Worm (Caenorhabditis elegans) whole organism, L2 larva: Measurements from ENCODE around the gene F53E2.2.

ENCODE experiments used
- F13H6.1 ChIP-seq: sonication (generic microtip); optimal IDR thresholded peaks from 2 replicates; lab custom pipeline; 2016; ENCODE audit warnings: missing genetic modification characterization, missing compliant biosample characterization
- R02D3.7 ChIP-seq: fragments of 150-350 bp; optimal IDR thresholded peaks from 2 replicates; lab custom pipeline; 2014; ENCODE audit warnings: missing biosample characterization, missing genetic modification characterization
- Y55F3AM.14 ChIP-seq: fragments of 200-800 bp; sonication (Bioruptor generic); optimal IDR thresholded peaks from 2 replicates; lab custom pipeline; 2018; ENCODE audit warnings: mild to moderate bottlenecking, missing genetic modification characterization, missing compliant biosample characterization
- ZK546.5 ChIP-seq: sonication (generic microtip); optimal IDR thresholded peaks from 2 replicates; lab custom pipeline; 2017; ENCODE audit warnings: missing biosample characterization, missing genetic modification characterization
- ama-1 ChIP-seq: fragments of 150-350 bp; optimal IDR thresholded peaks from 2 replicates; lab custom pipeline; 2018; ENCODE audit warnings: inconsistent platforms
- blmp-1 ChIP-seq: sonication (generic microtip); optimal IDR thresholded peaks from 2 replicates; lab custom pipeline; 2017; ENCODE audit warnings: missing genetic modification characterization, mild to moderate bottlenecking, missing compliant biosample characterization, antibody characterized with exemption, moderate library complexity; ENCODE audit not compliant: insufficient read depth
- ceh-16 ChIP-seq: fragments of 150-350 bp; optimal IDR thresholded peaks from 2 replicates; lab custom pipeline; 2014; ENCODE audit warnings: missing biosample characterization, missing genetic modification characterization
- crh-2 ChIP-seq: sonication (generic microtip); optimal IDR thresholded peaks from 2 replicates; lab custom pipeline; 2017; ENCODE audit warnings: missing biosample characterization, missing genetic modification characterization
- dmd-4 ChIP-seq: sonication (generic microtip); optimal IDR thresholded peaks from 2 replicates; lab custom pipeline; 2017; ENCODE audit warnings: missing biosample characterization, missing genetic modification characterization
- egl-27 ChIP-seq: sonication (generic microtip); optimal IDR thresholded peaks from 3 replicates; lab custom pipeline; 2017; ENCODE audit warnings: missing biosample characterization, missing genetic modification reagents, missing genetic modification characterization
- elt-1 ChIP-seq: fragments of 150-350 bp; optimal IDR thresholded peaks from 2 replicates; lab custom pipeline; 2014; ENCODE audit warnings: missing biosample characterization, missing genetic modification characterization
- elt-3 ChIP-seq: sonication (generic microtip); optimal IDR thresholded peaks from 2 replicates; lab custom pipeline; 2017; ENCODE audit warnings: missing biosample characterization, missing genetic modification characterization
- fos-1 ChIP-seq: fragments of 150-350 bp; optimal IDR thresholded peaks from 2 replicates; lab custom pipeline; 2014; ENCODE audit warnings: missing biosample characterization, missing genetic modification characterization
- gmeb-1 ChIP-seq: fragments of 150-350 bp; optimal IDR thresholded peaks from 2 replicates; lab custom pipeline; 2014; ENCODE audit warnings: missing biosample characterization, missing genetic modification characterization
- lin-39 ChIP-seq: fragments of 150-350 bp; optimal IDR thresholded peaks from 2 replicates; lab custom pipeline; 2014; ENCODE audit warnings: missing biosample characterization, missing genetic modification reagents, missing genetic modification characterization
- lsy-2 ChIP-seq, 2 experiments: fragments of 150-350 bp in 1 of 2; sonication (generic microtip) in 1 of 2; optimal IDR thresholded peaks; 2 replicates each; lab custom pipeline; 2014 to 2017; ENCODE audit warnings: missing biosample characterization in 2 of 2, missing genetic modification characterization in 2 of 2
- mab-5 ChIP-seq: fragments of 150-350 bp; optimal IDR thresholded peaks from 2 replicates; lab custom pipeline; 2014; ENCODE audit warnings: missing biosample characterization, missing genetic modification characterization
- mdl-1 ChIP-seq, 2 experiments: fragments of 150-350 bp in 1 of 2; sonication (generic microtip) in 1 of 2; optimal IDR thresholded peaks; 2 replicates each; lab custom pipeline; 2017; ENCODE audit warnings: missing biosample characterization in 2 of 2, missing genetic modification characterization in 2 of 2
- nhr-10 ChIP-seq: sonication (generic microtip); optimal IDR thresholded peaks from 2 replicates; lab custom pipeline; 2017; ENCODE audit warnings: missing biosample characterization, missing genetic modification characterization
- nhr-12 ChIP-seq: fragments of 150-350 bp; optimal IDR thresholded peaks from 2 replicates; lab custom pipeline; 2014; ENCODE audit warnings: missing biosample characterization, missing genetic modification characterization
- nhr-129 ChIP-seq: fragments of 150-350 bp; optimal IDR thresholded peaks from 2 replicates; lab custom pipeline; 2014; ENCODE audit warnings: missing biosample characterization, missing genetic modification characterization
- nhr-21 ChIP-seq: fragments of 150-350 bp; optimal IDR thresholded peaks from 2 replicates; lab custom pipeline; 2014; ENCODE audit warnings: missing biosample characterization, missing genetic modification characterization
- nhr-23 ChIP-seq: fragments of 150-350 bp; optimal IDR thresholded peaks from 2 replicates; lab custom pipeline; 2014; ENCODE audit warnings: missing biosample characterization, missing genetic modification reagents, missing genetic modification characterization
- nhr-25 ChIP-seq: fragments of 150-350 bp; sonication (generic microtip); optimal IDR thresholded peaks from 3 replicates; lab custom pipeline; 2014; ENCODE audit warnings: missing biosample characterization, missing genetic modification characterization
- nhr-6 ChIP-seq: fragments of 150-350 bp; optimal IDR thresholded peaks from 2 replicates; lab custom pipeline; 2014; ENCODE audit warnings: missing biosample characterization, missing genetic modification characterization
- sem-4 ChIP-seq: fragments of 150-350 bp; optimal IDR thresholded peaks from 2 replicates; lab custom pipeline; 2014; ENCODE audit warnings: missing biosample characterization, missing genetic modification reagents, missing genetic modification characterization
- skn-1 ChIP-seq: sonication (generic microtip); optimal IDR thresholded peaks from 2 replicates; lab custom pipeline; 2017; ENCODE audit warnings: missing biosample characterization, missing genetic modification characterization
- sma-9 ChIP-seq, 2 experiments: fragments of 150-350 bp in 1 of 2; sonication (generic microtip) in 1 of 2; optimal IDR thresholded peaks; 2 replicates each; lab custom pipeline; 2014 to 2016; ENCODE audit warnings: missing genetic modification characterization in 2 of 2, mild to moderate bottlenecking in 1 of 2, missing biosample characterization in 1 of 2, missing compliant biosample characterization in 1 of 2, missing genetic modification reagents in 1 of 2, moderate library complexity in 1 of 2
- snpc-4 ChIP-seq: fragments of 150-350 bp; optimal IDR thresholded peaks from 2 replicates; lab custom pipeline; 2014; ENCODE audit warnings: missing biosample characterization, missing genetic modification characterization
- unc-39 ChIP-seq: fragments of 150-350 bp; optimal IDR thresholded peaks from 2 replicates; lab custom pipeline; 2014; ENCODE audit warnings: missing biosample characterization, missing genetic modification characterization
- unc-55 ChIP-seq: fragments of 150-350 bp; sonication (generic microtip); optimal IDR thresholded peaks from 3 replicates; lab custom pipeline; 2014; ENCODE audit warnings: missing biosample characterization, missing genetic modification reagents, missing genetic modification characterization
- unc-62 ChIP-seq: fragments of 150-350 bp; optimal IDR thresholded peaks from 2 replicates; lab custom pipeline; 2014; ENCODE audit warnings: missing biosample characterization, missing genetic modification reagents, missing genetic modification characterization
- zag-1 ChIP-seq: fragments of 150-350 bp; optimal IDR thresholded peaks from 2 replicates; lab custom pipeline; 2014; ENCODE audit warnings: missing biosample characterization, missing genetic modification characterization
- ztf-1 ChIP-seq: fragments of 200-800 bp; sonication (Bioruptor generic); conservative IDR thresholded peaks from 2 replicates; pipeline ENCODE4 v1.3.6; 2022; ENCODE audit warnings: missing genetic modification characterization, missing compliant biosample characterization
- ztf-11 ChIP-seq: sonication (generic microtip); optimal IDR thresholded peaks from 2 replicates; lab custom pipeline; 2017; ENCODE audit warnings: missing biosample characterization, missing genetic modification characterization

The F53E2.2 gene

DNA sequence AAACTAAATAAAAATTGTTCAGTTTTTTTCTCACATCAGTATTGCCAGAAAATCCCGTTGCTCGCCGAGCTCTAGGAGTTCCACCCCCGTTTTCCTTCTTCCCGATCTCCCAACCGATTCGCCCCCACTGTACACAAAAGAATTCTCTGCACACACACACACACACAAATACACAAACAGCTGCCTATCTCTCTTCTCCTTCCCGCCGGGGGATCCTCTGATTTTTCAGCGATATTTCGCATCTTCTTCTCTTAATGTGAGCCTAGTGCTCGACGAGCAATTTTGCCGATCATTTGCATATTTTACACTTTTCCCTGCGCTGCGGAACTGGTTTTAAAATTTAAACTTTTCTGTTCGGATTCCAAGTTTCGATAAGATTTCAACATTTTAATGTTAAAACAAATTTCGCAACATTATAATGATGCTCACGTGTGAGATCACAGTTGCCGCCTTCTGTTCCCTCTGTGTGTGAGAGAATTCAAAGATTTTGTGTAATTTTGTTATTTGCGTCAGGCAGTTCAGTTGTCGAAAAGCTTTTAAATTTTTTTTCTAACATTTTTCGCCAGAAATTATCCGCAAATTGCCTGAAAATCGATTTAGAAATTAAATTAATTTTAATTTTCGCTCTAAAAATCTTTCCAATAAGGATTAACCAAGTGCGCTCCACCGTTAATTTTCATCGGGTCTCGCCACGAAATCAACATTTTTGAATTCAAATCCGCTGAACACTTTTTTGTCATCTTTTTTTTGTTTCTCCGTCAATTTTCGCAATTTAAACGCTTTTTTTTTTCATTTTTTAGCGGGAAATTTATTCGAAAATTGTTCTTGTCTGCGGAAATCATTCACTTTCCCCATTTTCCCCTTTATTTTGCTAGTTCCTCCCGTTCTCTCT is 3.6 kb upstream of the F53E2.2 start (continued):
- peak; percentile 25 for TF ChIP-seq sma-9 (GFP tag; optimal IDR thresholded peaks at IDR 0.05; lab: Kevin White, UChicago)
- no peak for TF ChIP-seq sma-9 (tag; optimal IDR thresholded peaks at IDR 0.05; lab: Kevin White, UChicago)
- TF ChIP-seq ama-1, result no peak
- no peak for TF ChIP-seq blmp-1
- peak; percentile 43 for TF ChIP-seq mab-5 (tag; lab: Kevin White, UChicago)
- TF ChIP-seq unc-39, result no peak
- no peak for TF ChIP-seq ZK546.5
- TF ChIP-seq elt-1, result no peak
- TF ChIP-seq crh-2, result peak; percentile 72
- TF ChIP-seq sem-4 (tag; lab: Kevin White, UChicago), result no peak
- no peak for TF ChIP-seq ztf-1 (GFP tag; lab: Robert Waterston, UW)
- TF ChIP-seq F13H6.1 (tag; lab: Kevin White, UChicago), result peak; percentile 44
- TF ChIP-seq dmd-4 (tag; lab: Kevin White, UChicago), result no peak
- no peak for TF ChIP-seq elt-3 (tag; lab: Kevin White, UChicago)
- TF ChIP-seq nhr-129, result peak; percentile 13
- TF ChIP-seq zag-1 (tag; lab: Kevin White, UChicago), result peak; percentile 53
- no peak for TF ChIP-seq R02D3.7

DNA sequence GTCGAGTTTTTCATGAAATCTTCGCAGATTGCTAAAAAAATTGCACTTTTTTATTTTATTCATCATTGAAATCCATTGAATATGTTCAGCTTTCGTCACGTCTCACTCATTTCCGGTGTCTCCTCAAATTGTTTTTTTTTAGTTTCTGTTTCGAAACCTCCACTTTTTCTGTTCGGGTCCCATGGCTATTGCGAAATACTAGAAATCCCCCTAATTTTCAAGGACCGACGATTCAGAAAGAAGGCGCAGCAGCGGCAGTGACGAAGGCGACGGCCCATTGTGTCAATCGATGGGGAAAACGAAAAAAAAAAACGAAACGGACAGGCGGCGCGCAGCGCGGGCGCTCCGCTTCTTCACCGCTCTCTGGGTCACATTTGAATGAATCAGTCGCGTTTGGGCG is 2.9 kb upstream of the F53E2.2 start:
- TF ChIP-seq egl-27 (tag; lab: Kevin White, UChicago) (no peak), sma-9 (GFP tag; optimal IDR thresholded peaks at IDR 0.05; lab: Kevin White, UChicago) (peak; percentile 31), sma-9 (tag; optimal IDR thresholded peaks at IDR 0.05; lab: Kevin White, UChicago) (no peak)

DNA sequence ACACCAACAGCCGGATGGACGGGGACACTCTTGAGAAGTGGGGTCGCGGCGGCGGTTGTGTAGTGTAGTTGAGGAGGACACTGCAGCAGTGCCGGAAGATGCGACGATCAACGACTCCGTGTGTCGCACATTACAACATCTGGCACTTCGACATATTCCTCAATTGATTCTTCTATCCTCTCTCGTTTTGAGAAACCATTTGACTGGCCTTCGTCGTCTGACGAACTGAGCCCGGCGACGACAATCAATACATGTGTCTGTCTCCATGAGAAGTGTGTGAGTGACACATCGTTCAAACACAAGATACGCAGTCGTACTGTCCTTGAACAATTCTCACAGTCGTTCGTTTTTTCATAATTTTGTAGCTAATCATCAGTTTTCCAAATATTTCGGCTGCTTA is 2.3 kb upstream of the F53E2.2 start:
- TF ChIP-seq nhr-129, result peak; percentile 13
- no peak for TF ChIP-seq elt-1
- peak; percentile 28 for TF ChIP-seq fos-1 (tag; lab: Kevin White, UChicago)
- TF ChIP-seq, all 48 proteins: peak for 2

DNA sequence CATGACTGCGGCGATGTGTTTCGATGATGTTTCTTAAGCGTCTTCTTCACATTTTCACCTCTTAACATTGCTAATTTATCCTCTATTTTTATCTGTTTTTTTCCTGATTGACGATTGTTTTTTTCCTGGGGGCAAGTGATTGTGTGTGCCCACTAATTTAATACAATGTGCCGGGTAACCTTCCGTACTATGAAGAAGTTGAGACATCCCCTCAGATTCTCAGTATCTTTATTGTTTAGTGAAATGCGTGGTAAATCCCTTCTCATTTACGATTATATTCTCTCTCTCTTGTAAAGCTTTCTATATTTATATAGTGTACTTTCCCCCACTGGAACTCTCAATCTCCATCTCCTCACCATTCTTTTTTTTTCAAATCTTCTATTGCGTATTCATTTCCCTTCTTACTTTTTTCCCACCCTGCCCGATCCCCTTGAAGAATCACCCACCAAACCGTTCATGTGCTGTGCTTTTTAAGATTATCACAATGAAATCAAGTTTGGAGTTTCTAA is 1.5 kb downstream of the F53E2.2 start:
- TF ChIP-seq elt-1 (no peak), Y55F3AM.14 (GFP tag; lab: Kevin White, UChicago) (no peak), ztf-11 (tag; lab: Kevin White, UChicago) (no peak), mdl-1 (tag; optimal IDR thresholded peaks at IDR 0.05; lab: Kevin White, UChicago) (no peak), fos-1 (tag; lab: Kevin White, UChicago) (no peak), ceh-16 (tag; lab: Kevin White, UChicago) (no peak), R02D3.7 (no peak), lin-39 (no peak)
- TF ChIP-seq, all 48 proteins: peak for 0

DNA sequence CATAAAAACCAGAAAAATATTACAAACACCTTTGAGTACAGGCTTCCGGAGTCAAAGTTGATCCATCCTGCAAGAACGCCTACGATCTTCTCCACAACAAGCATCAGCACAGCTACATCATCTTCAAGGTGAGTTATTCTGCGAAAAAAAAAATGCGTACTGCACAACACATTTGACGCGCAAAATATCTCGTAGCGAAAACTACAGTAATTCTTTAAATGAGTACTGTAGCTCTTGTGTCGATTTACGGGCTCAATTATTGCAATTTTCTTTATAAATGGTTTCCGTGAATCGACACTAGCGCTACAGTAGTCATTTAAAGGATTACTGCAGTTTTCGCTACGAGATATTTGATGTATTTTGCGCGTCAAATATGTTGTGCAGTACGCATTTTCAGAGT is 2.0 kb downstream of the F53E2.2 start:
- TF ChIP-seq mab-5 (tag; lab: Kevin White, UChicago), result no peak
- TF ChIP-seq mdl-1 (tag; optimal IDR thresholded peaks at IDR 0.05; lab: Kevin White, UChicago), result no peak
- TF ChIP-seq nhr-21, result no peak
- TF ChIP-seq F13H6.1 (tag; lab: Kevin White, UChicago), result no peak
- no peak for TF ChIP-seq unc-55 (GFP tag; lab: Kevin White, UChicago)
- no peak for TF ChIP-seq unc-62 (GFP tag; lab: Kevin White, UChicago)
- no peak for TF ChIP-seq skn-1 (tag; lab: Kevin White, UChicago)
- TF ChIP-seq snpc-4 (tag; lab: Kevin White, UChicago), result no peak
- no peak for TF ChIP-seq zag-1 (tag; lab: Kevin White, UChicago)
- TF ChIP-seq nhr-6 (tag; lab: Kevin White, UChicago), result no peak
- TF ChIP-seq ama-1, result no peak
- no peak for TF ChIP-seq ceh-16 (tag; lab: Kevin White, UChicago)
- no peak for TF ChIP-seq nhr-129

DNA sequence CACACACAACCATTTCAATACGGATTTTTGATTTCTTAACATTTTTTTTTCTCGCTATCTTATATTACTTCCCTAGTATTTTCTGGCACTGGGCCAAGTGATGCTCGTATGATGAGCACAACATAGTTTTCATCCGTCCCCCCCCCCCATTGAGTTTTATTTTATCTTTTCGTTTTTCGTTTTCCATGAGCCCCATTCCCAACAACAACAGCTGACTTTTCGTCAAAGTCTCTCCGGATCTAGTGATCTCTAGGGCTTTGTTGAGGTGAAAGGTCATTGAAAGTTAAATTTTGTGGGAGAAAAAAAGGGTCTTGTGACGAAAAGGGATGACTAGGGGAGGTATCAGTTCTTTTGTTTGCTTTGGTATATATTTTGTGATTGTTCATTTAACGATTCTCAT is 6.0 kb downstream of the F53E2.2 start:
- TF ChIP-seq nhr-10 (tag; lab: Kevin White, UChicago) (no peak), nhr-129 (peak; percentile 58), gmeb-1 (tag; lab: Kevin White, UChicago) (no peak), F13H6.1 (tag; lab: Kevin White, UChicago) (peak; percentile 58), lsy-2 (tag; optimal IDR thresholded peaks at IDR 0.05; lab: Kevin White, UChicago) (no peak), nhr-25 (no peak), skn-1 (tag; lab: Kevin White, UChicago) (no peak), nhr-12 (tag; lab: Kevin White, UChicago) (no peak), mab-5 (tag; lab: Kevin White, UChicago) (no peak), sma-9 (GFP tag; optimal IDR thresholded peaks at IDR 0.05; lab: Kevin White, UChicago) (peak; percentile 6), sma-9 (tag; optimal IDR thresholded peaks at IDR 0.05; lab: Kevin White, UChicago) (no peak), unc-39 (no peak), nhr-23 (no peak)
